Worm (Caenorhabditis elegans): ENCODE measurements around the gene F09E5.3.

DNA sequence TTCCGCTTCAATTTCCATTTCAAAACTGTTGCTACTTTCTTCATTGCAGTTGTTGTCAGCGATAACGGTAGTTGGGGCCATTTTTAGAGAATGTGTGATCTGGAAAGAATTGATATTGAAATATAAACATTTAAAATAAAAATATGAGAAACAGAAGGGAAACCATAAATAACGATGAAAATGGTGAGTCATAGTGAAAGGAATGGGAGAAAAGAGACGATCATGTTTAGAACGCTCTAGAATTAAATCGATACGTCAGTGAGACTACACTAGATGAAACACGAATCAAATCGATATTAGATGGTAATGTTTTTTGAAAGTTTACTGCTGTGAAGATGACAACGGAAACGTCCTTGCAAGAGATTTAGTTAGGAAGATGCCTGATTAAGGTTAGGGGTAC, 35.1 kb downstream of the F09E5.3 start, which contains the start of the genes EEED8.12 and EEED8.4:
- TF ChIP-seq dmd-4 (tag; optimal IDR thresholded peaks at IDR 0.05; ENCODE audit: borderline replicate concordance): no peak
- no peak for TF ChIP-seq unc-86 (tag; optimal IDR thresholded peaks at IDR 0.05)
- TF ChIP-seq hlh-30 (tag; optimal IDR thresholded peaks at IDR 0.05; ENCODE audit: insufficient read depth): no peak
- no peak for TF ChIP-seq pha-2 (tag; optimal IDR thresholded peaks at IDR 0.05)
- no peak for TF ChIP-seq pag-3 (tag; optimal IDR thresholded peaks at IDR 0.05; ENCODE audit: borderline replicate concordance)
- no peak for TF ChIP-seq ceh-6 (GFP tag; optimal IDR thresholded peaks at IDR 0.05)
- TF ChIP-seq nhr-11 (tag; optimal IDR thresholded peaks at IDR 0.05): no peak
- no peak for TF ChIP-seq ceh-24 (tag; optimal IDR thresholded peaks at IDR 0.05)
- no peak for TF ChIP-seq hlh-8 (tag; optimal IDR thresholded peaks at IDR 0.05)
- TF ChIP-seq elt-2 (tag; optimal IDR thresholded peaks at IDR 0.05): no peak
- no peak for TF ChIP-seq unc-55 (GFP tag; optimal IDR thresholded peaks at IDR 0.05)
- no peak for TF ChIP-seq Y22D7AL.16 (tag; optimal IDR thresholded peaks at IDR 0.05)
- TF ChIP-seq ama-1 (optimal IDR thresholded peaks at IDR 0.05): no peak

Data from whole organism, late embryonic.